Worm (Caenorhabditis elegans): ENCODE data around the gene sru-39.

sru-39 gene

DNA sequence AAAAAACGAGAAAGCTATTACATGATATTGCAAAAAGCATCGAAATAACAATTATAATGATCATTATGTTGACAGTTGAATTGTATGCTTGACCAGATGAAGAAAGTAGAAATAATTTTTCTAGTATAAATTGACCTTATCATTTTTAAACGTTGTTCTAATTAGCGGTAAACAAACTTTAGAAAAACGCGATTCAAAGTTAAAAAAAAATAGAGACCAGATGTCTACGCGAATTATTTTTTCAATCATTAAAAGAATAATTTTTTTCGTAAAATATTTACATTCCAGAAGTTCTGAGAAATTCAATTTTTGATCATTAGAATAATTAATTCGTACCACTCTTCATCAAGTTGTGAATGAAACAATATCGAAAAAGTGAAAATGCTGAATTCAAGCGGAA is 1.3 kb upstream of the sru-39 start, which contains the start of gene F46B6.10:
Gene F46B6.10, minus strand, starts transcription at position 101 of the 400 bp plus-strand sequence.
- TF ChIP-seq zip-2 (tag; optimal IDR thresholded peaks at IDR 0.05): no peak
- no peak for TF ChIP-seq egl-27 (tag; optimal IDR thresholded peaks at IDR 0.05)
- TF ChIP-seq nhr-41 (GFP tag; IDR thresholded peaks at IDR 0.05): no peak
- no peak for TF ChIP-seq unc-39 (tag; optimal IDR thresholded peaks at IDR 0.05)
- TF ChIP-seq daf-12 (tag; optimal IDR thresholded peaks at IDR 0.05): no peak
- no peak for TF ChIP-seq lim-7 (GFP tag; IDR thresholded peaks at IDR 0.05)
- no peak for TF ChIP-seq mxl-3 (GFP tag; optimal IDR thresholded peaks at IDR 0.05)
- no peak for TF ChIP-seq dve-1 (tag; optimal IDR thresholded peaks at IDR 0.05; ENCODE audit: insufficient read depth)
- no peak for TF ChIP-seq ama-1 (optimal IDR thresholded peaks at IDR 0.05)
- TF ChIP-seq fos-1 (tag; optimal IDR thresholded peaks at IDR 0.05): no peak
- no peak for TF ChIP-seq lsy-2 (tag; optimal IDR thresholded peaks at IDR 0.05)
- TF ChIP-seq snpc-4 (tag; optimal IDR thresholded peaks at IDR 0.05): no peak
- TF ChIP-seq T26A8.4 (GFP tag; IDR thresholded peaks at IDR 0.05): no peak
- no peak for TF ChIP-seq saeg-2 (GFP tag; IDR thresholded peaks at IDR 0.05)
- TF ChIP-seq gei-8 (GFP tag; optimal IDR thresholded peaks at IDR 0.05): no peak
- TF ChIP-seq D1046.2 (GFP tag; IDR thresholded peaks at IDR 0.05): no peak
- TF ChIP-seq vab-7 (GFP tag; IDR thresholded peaks at IDR 0.05): no peak
- no peak for TF ChIP-seq ceh-44 (GFP tag; IDR thresholded peaks at IDR 0.05)
- TF ChIP-seq fkh-10 (GFP tag; optimal IDR thresholded peaks at IDR 0.05): no peak

DNA sequence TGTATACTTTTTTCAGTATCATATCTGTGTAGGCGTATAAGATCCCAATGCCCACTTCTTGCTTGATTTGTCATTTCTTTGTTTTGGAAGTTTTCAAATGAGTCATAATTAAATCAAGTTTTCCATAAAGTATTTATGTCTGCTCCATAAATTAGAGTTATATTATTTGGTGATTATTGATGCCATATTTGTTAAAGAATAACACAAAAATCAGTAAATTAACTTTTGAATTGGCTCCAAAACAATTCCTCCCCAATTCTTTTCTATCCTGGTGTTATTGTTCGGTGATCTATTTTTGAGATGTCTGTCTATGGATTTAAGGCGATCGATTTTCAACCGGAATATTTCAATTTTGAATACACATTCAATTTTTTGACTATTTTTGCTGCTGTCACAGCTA is 1.9 kb downstream of the sru-39 start, which contains the start of gene sru-37:
Gene sru-37, plus strand, starts transcription at position 301 of the 400 bp plus-strand sequence.
- TF ChIP-seq tag-97 (GFP tag; IDR thresholded peaks at IDR 0.05) (no peak), mdl-1 (tag; optimal IDR thresholded peaks at IDR 0.05) (no peak), nhr-25 (tag; optimal IDR thresholded peaks at IDR 0.05; ENCODE audit: borderline replicate concordance, insufficient read depth) (no peak), ceh-44 (GFP tag; IDR thresholded peaks at IDR 0.05) (no peak)

DNA sequence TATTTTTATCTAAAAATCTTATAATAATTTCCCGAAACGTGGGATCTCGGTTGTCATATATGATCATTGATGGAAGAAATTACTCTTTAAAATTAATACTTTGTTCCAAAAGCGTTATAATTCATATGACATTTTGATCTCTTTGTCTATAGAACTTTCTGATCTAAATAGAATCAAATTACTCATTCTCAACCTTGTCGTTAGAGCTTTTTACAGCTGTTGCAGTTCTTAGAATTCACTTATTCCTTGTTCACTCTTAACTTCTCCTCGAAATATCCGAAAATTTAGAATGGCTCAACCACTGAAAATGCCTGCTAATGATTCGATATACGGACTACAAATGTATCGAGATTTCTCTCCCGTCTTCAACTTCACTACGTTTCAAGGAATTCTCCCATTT is 7.9 kb downstream of the sru-39 start, which contains the start of gene sru-29:
Gene sru-29, plus strand, starts transcription at position 301 of the 400 bp plus-strand sequence.
- TF ChIP-seq R02D3.7 (tag; optimal IDR thresholded peaks at IDR 0.05) (no peak), nhr-77 (tag; optimal IDR thresholded peaks at IDR 0.05) (no peak), nhr-42 (GFP tag; IDR thresholded peaks at IDR 0.05) (no peak), lin-38 (GFP tag; IDR thresholded peaks at IDR 0.05) (no peak), nhr-111 (GFP tag; optimal IDR thresholded peaks at IDR 0.05) (no peak), zfp-3 (GFP tag; conservative IDR thresholded peaks at IDR 0.05) (no peak), T26A8.4 (GFP tag; IDR thresholded peaks at IDR 0.05) (no peak), tra-1 (GFP tag; IDR thresholded peaks at IDR 0.05) (no peak), ztf-11 (tag; optimal IDR thresholded peaks at IDR 0.05) (no peak), lir-3 (tag; optimal IDR thresholded peaks at IDR 0.05) (no peak), nhr-10 (tag; optimal IDR thresholded peaks at IDR 0.05) (no peak), arid-1 (GFP tag; conservative IDR thresholded peaks at IDR 0.05) (no peak), dpl-1 (GFP tag; optimal IDR thresholded peaks at IDR 0.05) (no peak), madf-5 (GFP tag; IDR thresholded peaks at IDR 0.05) (no peak), hlh-11 (tag; optimal IDR thresholded peaks at IDR 0.05) (no peak), Y75B8A.6 (GFP tag; IDR thresholded peaks at IDR 0.05) (no peak), nhr-41 (GFP tag; IDR thresholded peaks at IDR 0.05) (no peak), hmg-1.1 (GFP tag; IDR thresholded peaks at IDR 0.05) (no peak), sdz-12 (GFP tag; optimal IDR thresholded peaks at IDR 0.05) (no peak), lin-15B (tag; optimal IDR thresholded peaks at IDR 0.05) (no peak)

Measured in whole organism, L4 larva.